Fruit fly (Drosophila melanogaster): Measurements from ENCODE around the gene CG43319.

dm6 chr3R:27692645-27693307, 1.3 kb upstream of the CG43319 start:
- no peak for TF ChIP-seq Mnt (GFP tag; optimal IDR thresholded peaks at IDR 0.05)
- TF ChIP-seq CG12768 (GFP tag; optimal IDR thresholded peaks at IDR 0.05): no peak
- no peak for TF ChIP-seq CG7045 (GFP tag; optimal IDR thresholded peaks at IDR 0.05)
- no peak for TF ChIP-seq CG11617 (GFP tag; optimal IDR thresholded peaks at IDR 0.05)
- TF ChIP-seq cic (GFP tag; optimal IDR thresholded peaks at IDR 0.05): no peak
- no peak for TF ChIP-seq ovo (GFP tag; optimal IDR thresholded peaks at IDR 0.05)
- TF ChIP-seq CG1620 (GFP tag; optimal IDR thresholded peaks at IDR 0.05): no peak
- TF ChIP-seq CG5204 (GFP tag; optimal IDR thresholded peaks at IDR 0.05): no peak
- no peak for TF ChIP-seq Hr96 (GFP tag; optimal IDR thresholded peaks at IDR 0.05)
